Fruit fly (Drosophila melanogaster): ENCODE data around the gene CG14569.

DNA sequence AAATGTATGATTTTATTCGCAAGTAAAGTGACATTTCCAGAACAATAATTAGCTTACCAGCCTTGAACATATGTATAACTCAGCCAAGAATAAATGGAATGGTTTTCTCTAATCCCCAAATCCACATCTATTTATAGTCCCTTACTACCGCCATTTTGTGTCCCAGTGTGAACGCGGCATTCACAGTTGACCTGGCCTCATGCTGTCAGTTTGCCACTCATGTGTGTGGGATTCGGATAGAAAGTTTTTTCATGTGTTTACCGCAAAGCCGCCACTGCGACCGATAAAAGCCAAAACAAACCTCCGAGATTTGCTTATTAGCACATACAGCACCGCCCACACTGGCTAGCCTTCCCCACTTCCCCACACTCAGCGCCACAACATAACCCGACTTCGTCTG lies 34.6 kb upstream of the CG14569 start:
- TF ChIP-seq Sox102F (GFP tag; optimal IDR thresholded peaks at IDR 0.05) (no peak), CG32006 (GFP tag; optimal IDR thresholded peaks at IDR 0.05) (no peak), salr (GFP tag; optimal IDR thresholded peaks at IDR 0.05) (no peak), Ets21C (GFP tag; optimal IDR thresholded peaks at IDR 0.05) (no peak), CG6854 (GFP tag; optimal IDR thresholded peaks at IDR 0.05) (no peak), Hr4 (GFP tag; optimal IDR thresholded peaks at IDR 0.05) (no peak), CG6276 (GFP tag; optimal IDR thresholded peaks at IDR 0.05) (no peak)
